Worm (Caenorhabditis elegans) whole organism, L2 larva: Measurements from ENCODE around the gene str-139.

ENCODE experiments used
- aly-2 ChIP-seq: fragments of 150-350 bp; optimal IDR thresholded peaks from 2 replicates; lab custom pipeline; 2014; ENCODE audit warnings: missing biosample characterization, missing genetic modification characterization
- ama-1 ChIP-seq: fragments of 150-350 bp; optimal IDR thresholded peaks from 2 replicates; lab custom pipeline; 2018; ENCODE audit warnings: inconsistent platforms
- blmp-1 ChIP-seq: sonication (generic microtip); optimal IDR thresholded peaks from 2 replicates; lab custom pipeline; 2017; ENCODE audit warnings: missing genetic modification characterization, mild to moderate bottlenecking, missing compliant biosample characterization, antibody characterized with exemption, moderate library complexity; ENCODE audit not compliant: insufficient read depth
- egl-27 ChIP-seq: sonication (generic microtip); optimal IDR thresholded peaks from 3 replicates; lab custom pipeline; 2017; ENCODE audit warnings: missing biosample characterization, missing genetic modification reagents, missing genetic modification characterization
- lin-11 ChIP-seq: fragments of 150-350 bp; sonication (generic microtip); optimal IDR thresholded peaks from 2 replicates; lab custom pipeline; 2014; ENCODE audit warnings: missing biosample characterization, missing genetic modification characterization, inconsistent platforms, mixed read lengths
- lin-39 ChIP-seq: fragments of 150-350 bp; optimal IDR thresholded peaks from 2 replicates; lab custom pipeline; 2014; ENCODE audit warnings: missing biosample characterization, missing genetic modification reagents, missing genetic modification characterization
- lsy-2 ChIP-seq, 2 experiments: fragments of 150-350 bp in 1 of 2; sonication (generic microtip) in 1 of 2; optimal IDR thresholded peaks; 2 replicates each; lab custom pipeline; 2014 to 2017; ENCODE audit warnings: missing biosample characterization in 2 of 2, missing genetic modification characterization in 2 of 2
- mdl-1 ChIP-seq, 2 experiments: fragments of 150-350 bp in 1 of 2; sonication (generic microtip) in 1 of 2; optimal IDR thresholded peaks; 2 replicates each; lab custom pipeline; 2017; ENCODE audit warnings: missing biosample characterization in 2 of 2, missing genetic modification characterization in 2 of 2
- nhr-10 ChIP-seq: sonication (generic microtip); optimal IDR thresholded peaks from 2 replicates; lab custom pipeline; 2017; ENCODE audit warnings: missing biosample characterization, missing genetic modification characterization
- nhr-6 ChIP-seq: fragments of 150-350 bp; optimal IDR thresholded peaks from 2 replicates; lab custom pipeline; 2014; ENCODE audit warnings: missing biosample characterization, missing genetic modification characterization
- peb-1 ChIP-seq: fragments of 150-350 bp; optimal IDR thresholded peaks from 2 replicates; lab custom pipeline; 2014; ENCODE audit warnings: missing biosample characterization, missing genetic modification characterization
- skn-1 ChIP-seq: sonication (generic microtip); optimal IDR thresholded peaks from 2 replicates; lab custom pipeline; 2017; ENCODE audit warnings: missing biosample characterization, missing genetic modification characterization

DNA sequence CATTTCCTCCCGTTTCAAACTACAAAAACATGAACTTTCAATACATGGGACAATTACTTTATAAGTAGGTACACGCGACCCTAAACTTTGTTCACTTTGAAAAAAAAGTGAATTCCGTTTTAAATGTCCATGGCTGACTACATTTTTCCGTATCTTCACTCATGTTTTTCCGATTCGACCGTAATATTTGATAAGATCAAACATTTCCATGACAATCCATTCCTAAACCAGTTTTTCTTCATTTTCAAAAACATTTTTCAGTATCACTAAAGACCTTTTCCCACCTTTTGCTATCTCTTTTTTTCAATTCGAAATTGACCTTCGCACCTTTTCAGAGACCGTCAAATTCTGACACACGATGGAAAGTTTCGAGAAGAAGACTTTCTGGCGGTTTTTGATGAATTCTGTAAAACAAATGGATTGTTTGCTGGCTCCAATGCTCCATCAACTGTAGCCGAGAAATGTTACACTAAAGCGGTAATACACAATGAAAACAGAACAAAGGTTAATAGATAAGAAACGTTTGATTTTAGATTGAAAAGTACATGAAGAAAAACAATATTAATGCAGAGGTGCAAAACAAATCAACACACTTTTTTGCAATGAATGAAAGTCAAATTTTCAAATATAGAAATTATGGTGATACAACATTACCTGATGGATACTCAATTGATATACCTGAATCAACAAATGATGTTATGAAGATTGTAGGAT lies 34.4 kb downstream of the str-139 start:
- TF ChIP-seq skn-1 (tag; lab: Kevin White, UChicago) (no peak), nhr-6 (tag; lab: Kevin White, UChicago) (no peak), aly-2 (tag; lab: Kevin White, UChicago) (no peak), lin-11 (no peak), egl-27 (tag; lab: Kevin White, UChicago) (no peak), lin-39 (no peak), ama-1 (lab: Kevin White, UChicago) (no peak), lsy-2 (tag; optimal IDR thresholded peaks at IDR 0.05; lab: Kevin White, UChicago) (no peak), mdl-1 (tag; optimal IDR thresholded peaks at IDR 0.05; lab: Kevin White, UChicago) (no peak), peb-1 (no peak), nhr-10 (no peak), blmp-1 (tag; lab: Kevin White, UChicago) (peak; percentile 42)
